Fruit fly (Drosophila melanogaster) whole organism, embryonic: ENCODE data around the gene uncNacbeta.

ENCODE experiments used
- Spps ChIP-seq: fragments of 200-800 bp; sonication (Bioruptor generic); optimal IDR thresholded peaks from 2 replicates; lab custom pipeline; 2018; ENCODE audit warnings: missing biosample characterization, mild to moderate bottlenecking, missing genetic modification characterization
- chinmo ChIP-seq: fragments of 200-800 bp; sonication (Bioruptor generic); IDR thresholded peaks from 4 replicates; pipeline ENCODE4 v1.3.6; 2022; ENCODE audit warnings: missing biosample characterization, missing genetic modification characterization; ENCODE audit not compliant: partially characterized antibody
- gt ChIP-seq: fragments of 200-800 bp; sonication (Bioruptor generic); IDR thresholded peaks from 2 replicates; pipeline ENCODE4 v1.3.6; 2022; ENCODE audit warnings: missing biosample characterization, missing genetic modification characterization
- ham ChIP-seq: fragments of 200-800 bp; sonication (Bioruptor generic); IDR thresholded peaks from 2 replicates; pipeline ENCODE4 v1.3.6; 2022; ENCODE audit warnings: missing biosample characterization, missing genetic modification characterization
- tio ChIP-seq: fragments of 200-800 bp; sonication (Bioruptor generic); optimal IDR thresholded peaks from 2 replicates; lab custom pipeline; 2017; ENCODE audit warnings: missing biosample characterization, missing genetic modification characterization, inconsistent platforms

DNA sequence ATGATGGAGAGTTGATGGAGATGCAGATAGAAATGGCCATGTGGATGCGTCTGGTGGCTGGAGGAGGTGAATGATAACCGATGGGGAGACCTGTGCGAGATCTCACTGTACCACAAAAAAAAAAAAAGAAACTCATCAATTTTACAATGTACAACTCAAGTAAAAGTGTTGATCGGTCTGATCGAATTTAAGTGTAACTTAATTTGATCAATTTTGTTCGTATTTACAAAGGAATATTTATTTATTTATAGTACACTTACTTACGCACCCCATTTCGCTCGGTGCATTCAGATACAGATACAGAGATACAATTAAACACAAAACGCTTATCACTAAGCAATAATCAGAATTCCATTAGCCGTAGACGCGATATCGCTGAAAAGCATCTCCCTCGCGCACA is 40.9 kb downstream of the uncNacbeta start:
- peak; percentile 10; the same call in 1 of the 2 replicates for TF ChIP-seq gt
- peak; percentile 53 for TF ChIP-seq Spps (tag; lab: Kevin White, UChicago)
- TF ChIP-seq tio (GFP tag; lab: Kevin White, UChicago): peak; percentile 35
- no peak for TF ChIP-seq ham
- no peak for TF ChIP-seq chinmo (GFP tag; lab: Robert Waterston, UW)
